Worm (Caenorhabditis elegans) whole organism, young adult: ENCODE measurements around the gene K01A11.3.

Source experiments
- B0336.3 ChIP-seq: fragments of 200-800 bp; sonication (Bioruptor generic); IDR thresholded peaks from 2 replicates; pipeline ENCODE4 v1.3.6; 2022; ENCODE audit warnings: missing genetic modification characterization, missing compliant biosample characterization
- C06A6.2 ChIP-seq: fragments of 200-800 bp; sonication (Bioruptor generic); conservative IDR thresholded peaks from 2 replicates; pipeline ENCODE4 v1.3.6; 2022; ENCODE audit warnings: missing genetic modification characterization, missing compliant biosample characterization
- F23B12.7 ChIP-seq: sonication (generic microtip); optimal IDR thresholded peaks from 2 replicates; lab custom pipeline; 2017; ENCODE audit warnings: missing genetic modification characterization, mild to moderate bottlenecking, missing compliant biosample characterization, antibody characterized with exemption, moderate library complexity; ENCODE audit not compliant: insufficient read depth
- F37B4.10 ChIP-seq: fragments of 200-800 bp; sonication (Bioruptor generic); IDR thresholded peaks from 2 replicates; pipeline ENCODE4 v1.3.6; 2022; ENCODE audit warnings: missing genetic modification characterization, missing compliant biosample characterization
- F57C9.4 ChIP-seq: sonication (generic microtip); optimal IDR thresholded peaks from 2 replicates; lab custom pipeline; 2017; ENCODE audit warnings: mild to moderate bottlenecking, missing genetic modification characterization, missing compliant biosample characterization
- Y53F4B.3 ChIP-seq: fragments of 200-800 bp; sonication (Bioruptor generic); IDR thresholded peaks from 2 replicates; pipeline ENCODE4 v1.3.6; 2022; ENCODE audit warnings: missing genetic modification reagents, missing genetic modification characterization, missing compliant biosample characterization
- Y95B8A.8 ChIP-seq: fragments of 200-800 bp; sonication (Bioruptor generic); IDR thresholded peaks from 2 replicates; pipeline ENCODE4 v1.3.6; 2022; ENCODE audit warnings: missing genetic modification reagents, missing genetic modification characterization, missing compliant biosample characterization
- akir-1 ChIP-seq: fragments of 200-800 bp; sonication (Bioruptor generic); optimal IDR thresholded peaks from 2 replicates; lab custom pipeline; 2018; ENCODE audit warnings: mild to moderate bottlenecking, missing genetic modification characterization, moderate library complexity, missing compliant biosample characterization
- aptf-2 ChIP-seq: fragments of 200-800 bp; sonication (Bioruptor generic); conservative IDR thresholded peaks from 2 replicates; pipeline ENCODE4 v1.3.6; 2022; ENCODE audit warnings: missing genetic modification reagents, missing genetic modification characterization, missing compliant biosample characterization
- atf-7 ChIP-seq: sonication (generic microtip); optimal IDR thresholded peaks from 2 replicates; lab custom pipeline; 2017; ENCODE audit warnings: mild to moderate bottlenecking, missing genetic modification characterization, missing compliant biosample characterization
- bed-2 ChIP-seq: fragments of 200-800 bp; sonication (Bioruptor generic); IDR thresholded peaks from 2 replicates; pipeline ENCODE4 v1.3.6; 2022; ENCODE audit warnings: missing genetic modification reagents, missing genetic modification characterization, missing compliant biosample characterization
- cebp-1 ChIP-seq, 2 experiments: fragments of 200-800 bp in 1 of 2; sonication (Bioruptor generic) in 1 of 2; sonication (generic microtip) in 1 of 2; IDR thresholded peaks in 1 of 2; optimal IDR thresholded peaks in 1 of 2; 2 replicates each; pipeline versions ENCODE4 v1.3.6 to Lab custom; 2017 to 2022; ENCODE audit warnings: missing compliant biosample characterization in 2 of 2, missing genetic modification characterization in 2 of 2, mild to moderate bottlenecking in 1 of 2, missing genetic modification reagents in 1 of 2, moderate library complexity in 1 of 2
- ceh-58 ChIP-seq: fragments of 200-800 bp; sonication (Bioruptor generic); IDR thresholded peaks from 2 replicates; pipeline ENCODE4 v1.3.6; 2022; ENCODE audit warnings: missing genetic modification characterization, missing compliant biosample characterization
- egl-18 ChIP-seq: fragments of 200-800 bp; sonication (Bioruptor generic); IDR thresholded peaks from 2 replicates; pipeline ENCODE4 v1.3.6; 2022; ENCODE audit warnings: missing genetic modification reagents, missing genetic modification characterization, missing compliant biosample characterization
- egl-44 ChIP-seq: fragments of 200-800 bp; sonication (Bioruptor generic); IDR thresholded peaks from 2 replicates; pipeline ENCODE4 v1.3.6; 2022; ENCODE audit warnings: missing genetic modification reagents, missing genetic modification characterization, missing compliant biosample characterization
- ekl-4 ChIP-seq: fragments of 200-800 bp; sonication (Bioruptor generic); IDR thresholded peaks from 2 replicates; pipeline ENCODE4 v1.3.6; 2022; ENCODE audit warnings: missing genetic modification reagents, missing genetic modification characterization, missing compliant biosample characterization
- fkh-3 ChIP-seq: sonication (generic microtip); optimal IDR thresholded peaks from 2 replicates; lab custom pipeline; 2016; ENCODE audit warnings: mild to moderate bottlenecking, missing genetic modification characterization, missing compliant biosample characterization
- gei-17 ChIP-seq: fragments of 200-800 bp; sonication (Bioruptor generic); optimal IDR thresholded peaks from 2 replicates; lab custom pipeline; 2018; ENCODE audit warnings: mild to moderate bottlenecking, missing genetic modification characterization, missing compliant biosample characterization
- hrde-1 ChIP-seq: sonication (generic microtip); optimal IDR thresholded peaks from 2 replicates; lab custom pipeline; 2016; ENCODE audit warnings: missing genetic modification characterization, mild to moderate bottlenecking, missing compliant biosample characterization, moderate library complexity, missing genotype, missing genetic modification reagents, borderline replicate concordance
- hsf-1 ChIP-seq: fragments of 200-800 bp; sonication (Bioruptor generic); IDR thresholded peaks from 2 replicates; pipeline ENCODE4 v1.3.6; 2022; ENCODE audit warnings: missing genetic modification reagents, missing genetic modification characterization, missing compliant biosample characterization
- lag-1 ChIP-seq: fragments of 200-800 bp; sonication (Bioruptor generic); IDR thresholded peaks from 2 replicates; pipeline ENCODE4 v1.3.6; 2022; ENCODE audit warnings: missing genetic modification reagents, missing genetic modification characterization, missing compliant biosample characterization
- let-607 ChIP-seq, 2 experiments: fragments of 200-800 bp in 1 of 2; sonication (Bioruptor generic) in 1 of 2; sonication (generic microtip) in 1 of 2; optimal IDR thresholded peaks; 2 replicates each; lab custom pipeline; 2016 to 2018; ENCODE audit warnings: mild to moderate bottlenecking in 2 of 2, missing compliant biosample characterization in 2 of 2, missing genetic modification characterization in 2 of 2, moderate library complexity in 2 of 2, missing genotype in 1 of 2
- lin-54 ChIP-seq: fragments of 200-800 bp; sonication (Bioruptor generic); optimal IDR thresholded peaks from 2 replicates; lab custom pipeline; 2018; ENCODE audit warnings: mild to moderate bottlenecking, missing genetic modification characterization, missing compliant biosample characterization
- lsl-1 ChIP-seq: fragments of 200-800 bp; sonication (Bioruptor generic); optimal IDR thresholded peaks from 2 replicates; lab custom pipeline; 2018; ENCODE audit warnings: mild to moderate bottlenecking, missing genetic modification characterization, moderate library complexity, missing compliant biosample characterization
- madf-8 ChIP-seq: fragments of 200-800 bp; sonication (Bioruptor generic); conservative IDR thresholded peaks from 2 replicates; pipeline ENCODE4 v1.3.6; 2022; ENCODE audit warnings: missing genetic modification reagents, missing genetic modification characterization, missing compliant biosample characterization
- mes-4 ChIP-seq: sonication (generic microtip); optimal IDR thresholded peaks from 2 replicates; lab custom pipeline; 2016; ENCODE audit warnings: missing genotype, missing genetic modification characterization, missing compliant biosample characterization
- nhr-80 ChIP-seq: sonication (generic microtip); optimal IDR thresholded peaks from 2 replicates; lab custom pipeline; 2016; ENCODE audit warnings: missing genetic modification characterization, missing compliant biosample characterization
- sdz-38 ChIP-seq: sonication (generic microtip); optimal IDR thresholded peaks from 2 replicates; lab custom pipeline; 2016; ENCODE audit warnings: missing genotype, missing genetic modification characterization, missing compliant biosample characterization
- snpc-1.1 ChIP-seq: sonication (generic microtip); optimal IDR thresholded peaks from 2 replicates; lab custom pipeline; 2017; ENCODE audit warnings: missing genetic modification characterization, mild to moderate bottlenecking, missing compliant biosample characterization, antibody characterized with exemption, moderate library complexity, missing genotype, missing genetic modification reagents; ENCODE audit not compliant: insufficient read depth
- snpc-4 ChIP-seq, 5 experiments: fragments of 150-350 bp in 1 of 5; sonication (generic microtip) in 4 of 5; optimal IDR thresholded peaks; 2 replicates each; lab custom pipeline; 2014 to 2018; ENCODE audit warnings: missing genetic modification characterization in 5 of 5, missing biosample characterization in 3 of 5, antibody characterized with exemption in 2 of 5, mild to moderate bottlenecking in 2 of 5, missing compliant biosample characterization in 2 of 5, missing genotype in 2 of 5, moderate library complexity in 2 of 5, missing genetic modification reagents in 1 of 5
- tbp1 ChIP-seq: fragments of 200-800 bp; sonication (Bioruptor generic); optimal IDR thresholded peaks from 2 replicates; lab custom pipeline; 2018; ENCODE audit warnings: mild to moderate bottlenecking, missing genetic modification characterization, missing compliant biosample characterization
- tbx-9 ChIP-seq: sonication (generic microtip); optimal IDR thresholded peaks from 2 replicates; lab custom pipeline; 2016; ENCODE audit warnings: borderline replicate concordance, missing genetic modification characterization, inconsistent platforms, missing compliant biosample characterization
- tlf-1 ChIP-seq: fragments of 200-800 bp; sonication (Bioruptor generic); optimal IDR thresholded peaks from 2 replicates; lab custom pipeline; 2018; ENCODE audit warnings: mild to moderate bottlenecking, missing genetic modification characterization, missing compliant biosample characterization
- unc-62 ChIP-seq: fragments of 150-350 bp; optimal IDR thresholded peaks from 2 replicates; lab custom pipeline; 2014; ENCODE audit warnings: missing biosample characterization, missing genetic modification reagents, missing genetic modification characterization
- ztf-18 ChIP-seq: sonication (generic microtip); optimal IDR thresholded peaks from 2 replicates; lab custom pipeline; 2016; ENCODE audit warnings: missing genotype, mild to moderate bottlenecking, missing genetic modification characterization, missing compliant biosample characterization
- ztf-28 ChIP-seq: fragments of 200-800 bp; sonication (Bioruptor generic); IDR thresholded peaks from 2 replicates; pipeline ENCODE4 v1.3.6; 2022; ENCODE audit warnings: missing genetic modification reagents, missing genetic modification characterization, missing compliant biosample characterization
- ztf-3 ChIP-seq: fragments of 200-800 bp; sonication (Bioruptor generic); optimal IDR thresholded peaks from 2 replicates; lab custom pipeline; 2018; ENCODE audit warnings: mild to moderate bottlenecking, missing genetic modification characterization, missing compliant biosample characterization

K01A11.3 gene

ce11 chrIII:3470433-3470832, 18.0 kb upstream of the K01A11.3 start:
- no peak for TF ChIP-seq madf-8 (GFP tag; lab: Robert Waterston, UW)
- TF ChIP-seq lag-1: no peak
- TF ChIP-seq hsf-1 (GFP tag; lab: Robert Waterston, UW): no peak
- TF ChIP-seq ztf-3: no peak
- no peak for TF ChIP-seq B0336.3 (GFP tag; lab: Robert Waterston, UW)
- TF ChIP-seq bed-2 (GFP tag; lab: Robert Waterston, UW): no peak
- no peak for TF ChIP-seq tbx-9 (tag; lab: Kevin White, UChicago)
- no peak for TF ChIP-seq Y95B8A.8 (GFP tag; lab: Robert Waterston, UW)
- no peak for TF ChIP-seq snpc-4 (GFP tag; optimal IDR thresholded peaks at IDR 0.05; lab: Kevin White, UChicago)
- TF ChIP-seq snpc-4 (tag; optimal IDR thresholded peaks at IDR 0.05; lab: Kevin White, UChicago): no peak
- no peak for TF ChIP-seq tlf-1
- no peak for TF ChIP-seq egl-44 (GFP tag; lab: Robert Waterston, UW)
- no peak for TF ChIP-seq fkh-3
- TF ChIP-seq akir-1 (GFP tag; lab: Kevin White, UChicago): no peak
- no peak for TF ChIP-seq mes-4 (tag; lab: Kevin White, UChicago)
- no peak for TF ChIP-seq ztf-18
- TF ChIP-seq ekl-4: no peak
- no peak for TF ChIP-seq ceh-58 (GFP tag; lab: Robert Waterston, UW)
- TF ChIP-seq F37B4.10 (GFP tag; lab: Robert Waterston, UW): no peak
- no peak for TF ChIP-seq F57C9.4 (tag; lab: Kevin White, UChicago)
- TF ChIP-seq F23B12.7 (tag; lab: Kevin White, UChicago): no peak

- TF ChIP-seq gei-17 (no peak), aptf-2 (GFP tag; lab: Robert Waterston, UW) (no peak), lin-54 (GFP tag; lab: Kevin White, UChicago) (no peak), hsf-1 (GFP tag; lab: Robert Waterston, UW) (no peak), Y95B8A.8 (GFP tag; lab: Robert Waterston, UW) (no peak), bed-2 (GFP tag; lab: Robert Waterston, UW) (no peak), tbp1 (GFP tag; lab: Kevin White, UChicago) (no peak), sdz-38 (no peak), atf-7 (tag; lab: Kevin White, UChicago) (no peak), ztf-28 (GFP tag; lab: Robert Waterston, UW) (no peak), C06A6.2 (GFP tag; lab: Robert Waterston, UW) (no peak), B0336.3 (GFP tag; lab: Robert Waterston, UW) (no peak), egl-18 (GFP tag; lab: Robert Waterston, UW) (no peak), madf-8 (GFP tag; lab: Robert Waterston, UW) (no peak), Y53F4B.3 (no peak)
Measured at ce11 chrIII:3469646-3470045, 17.2 kb upstream of the K01A11.3 start, which contains the start of gene smim-14. smim-14 (minus strand) TSS chrIII:3469746.

- TF ChIP-seq unc-62 (GFP tag; lab: Kevin White, UChicago): no peak
- peak; percentile 52 for TF ChIP-seq nhr-80 (tag; lab: Kevin White, UChicago)
- TF ChIP-seq let-607 (tag; optimal IDR thresholded peaks at IDR 0.05; lab: Kevin White, UChicago): no peak
- no peak for TF ChIP-seq lsl-1 (GFP tag; lab: Kevin White, UChicago)
- TF ChIP-seq snpc-1.1: no peak
- no peak for TF ChIP-seq hrde-1 (tag; lab: Kevin White, UChicago)
- TF ChIP-seq cebp-1 (GFP tag; IDR thresholded peaks at IDR 0.05; lab: Robert Waterston, UW): no peak
- peak; percentile 13 for TF ChIP-seq cebp-1 (tag; optimal IDR thresholded peaks at IDR 0.05; lab: Kevin White, UChicago)
Measured at ce11 chrIII:3468384-3468783, 16.0 kb upstream of the K01A11.3 start.
